Worm (Caenorhabditis elegans) whole organism, L4 larva: ENCODE measurements around the gene C16A3.2.

Source experiments
- F26F4.8 ChIP-seq: fragments of 200-800 bp; sonication (Bioruptor generic); conservative IDR thresholded peaks from 2 replicates; pipeline ENCODE4 v1.3.6; 2022; ENCODE audit warnings: missing genetic modification characterization, missing compliant biosample characterization
- F37D6.2 ChIP-seq: sonication (generic microtip); optimal IDR thresholded peaks from 2 replicates; lab custom pipeline; 2016; ENCODE audit warnings: mild to moderate bottlenecking, missing genetic modification characterization, missing compliant biosample characterization
- F44E2.7 ChIP-seq: fragments of 200-800 bp; sonication (Bioruptor generic); IDR thresholded peaks from 2 replicates; pipeline ENCODE4 v2.1.2; 2022; ENCODE audit warnings: missing genetic modification characterization, missing compliant biosample characterization
- F49E8.2 ChIP-seq: sonication (generic microtip); optimal IDR thresholded peaks from 2 replicates; lab custom pipeline; 2016; ENCODE audit warnings: missing compliant biosample characterization, mild to moderate bottlenecking, missing genetic modification characterization, borderline replicate concordance
- R02D3.7 ChIP-seq: fragments of 150-350 bp; sonication (generic microtip); optimal IDR thresholded peaks from 3 replicates; lab custom pipeline; 2014; ENCODE audit warnings: missing biosample characterization, missing genetic modification characterization
- T20F7.1 ChIP-seq: fragments of 200-800 bp; sonication (Bioruptor generic); optimal IDR thresholded peaks from 2 replicates; lab custom pipeline; 2018; ENCODE audit warnings: mild to moderate bottlenecking, missing genetic modification characterization, missing compliant biosample characterization
- Y105C5A.15 ChIP-seq: fragments of 200-800 bp; sonication (Bioruptor generic); IDR thresholded peaks from 2 replicates; pipeline ENCODE4 v1.3.6; 2022; ENCODE audit warnings: missing genetic modification characterization, missing compliant biosample characterization
- Y5F2A.4 ChIP-seq: fragments of 200-800 bp; sonication (Bioruptor generic); optimal IDR thresholded peaks from 2 replicates; lab custom pipeline; 2018; ENCODE audit warnings: mild to moderate bottlenecking, missing genetic modification characterization, missing compliant biosample characterization
- Y75B8A.6 ChIP-seq: fragments of 200-800 bp; sonication (Bioruptor generic); IDR thresholded peaks from 2 replicates; pipeline ENCODE4 v1.3.6; 2022; ENCODE audit warnings: missing genetic modification reagents, missing genetic modification characterization, missing compliant biosample characterization
- ZK337.2 ChIP-seq: fragments of 200-800 bp; sonication (Bioruptor generic); IDR thresholded peaks from 2 replicates; pipeline ENCODE4 v1.3.6; 2022; ENCODE audit warnings: missing genetic modification reagents, missing genetic modification characterization, missing compliant biosample characterization
- ZK546.5 ChIP-seq, 2 experiments: sonication (generic microtip); optimal IDR thresholded peaks; 2 replicates each; lab custom pipeline; 2017; ENCODE audit warnings: missing biosample characterization in 2 of 2, missing genetic modification characterization in 2 of 2
- ama-1 ChIP-seq: fragments of 150-350 bp; optimal IDR thresholded peaks from 2 replicates; lab custom pipeline; 2014; ENCODE audit warnings: inconsistent platforms, mixed read lengths
- attf-4 ChIP-seq: sonication (generic microtip); optimal IDR thresholded peaks from 3 replicates; lab custom pipeline; 2017; ENCODE audit warnings: missing biosample characterization, missing genetic modification characterization
- ceh-28 ChIP-seq: fragments of 150-350 bp; optimal IDR thresholded peaks from 2 replicates; lab custom pipeline; 2014; ENCODE audit warnings: missing biosample characterization, missing genetic modification reagents, missing genetic modification characterization
- ceh-44 ChIP-seq: fragments of 200-800 bp; sonication (Bioruptor generic); IDR thresholded peaks from 2 replicates; pipeline ENCODE4 v1.3.6; 2022; ENCODE audit warnings: missing genetic modification reagents, missing genetic modification characterization, missing compliant biosample characterization
- ceh-82 ChIP-seq: sonication (generic microtip); optimal IDR thresholded peaks from 2 replicates; lab custom pipeline; 2017; ENCODE audit warnings: missing biosample characterization, missing genetic modification characterization
- cey-2 ChIP-seq: sonication (generic microtip); optimal IDR thresholded peaks from 3 replicates; lab custom pipeline; 2017; ENCODE audit warnings: missing genetic modification characterization, mild to moderate bottlenecking, missing compliant biosample characterization, antibody characterized with exemption, borderline replicate concordance; ENCODE audit not compliant: insufficient read depth
- daf-16 ChIP-seq, 3 experiments: sonication (generic microtip); optimal IDR thresholded peaks; 2 replicates each; lab custom pipeline; 2016 to 2017; ENCODE audit warnings: missing genetic modification characterization in 3 of 3, missing genetic modification reagents in 3 of 3, mild to moderate bottlenecking in 2 of 3, missing compliant biosample characterization in 2 of 3, missing biosample characterization in 1 of 3, moderate library complexity in 1 of 3
- daf-19 ChIP-seq: fragments of 200-800 bp; sonication (Bioruptor generic); conservative IDR thresholded peaks from 2 replicates; pipeline ENCODE4 v1.3.6; 2022; ENCODE audit warnings: missing genetic modification characterization, missing compliant biosample characterization
- dmd-6 ChIP-seq: fragments of 200-800 bp; sonication (Bioruptor generic); IDR thresholded peaks from 2 replicates; pipeline ENCODE4 v1.3.6; 2022; ENCODE audit warnings: missing genetic modification reagents, missing genetic modification characterization, missing compliant biosample characterization
- dmd-8 ChIP-seq: fragments of 200-800 bp; sonication (Bioruptor generic); IDR thresholded peaks from 2 replicates; pipeline ENCODE4 v1.3.6; 2022; ENCODE audit warnings: missing genetic modification characterization, missing compliant biosample characterization
- duxl-1 ChIP-seq: sonication (generic microtip); optimal IDR thresholded peaks from 2 replicates; lab custom pipeline; 2016; ENCODE audit warnings: mild to moderate bottlenecking, missing genetic modification characterization, moderate library complexity, missing compliant biosample characterization; ENCODE audit not compliant: poor library complexity
- dve-1 ChIP-seq: sonication (generic microtip); optimal IDR thresholded peaks from 2 replicates; lab custom pipeline; 2017; ENCODE audit warnings: antibody characterized with exemption, mild to moderate bottlenecking, missing genetic modification characterization, missing compliant biosample characterization; ENCODE audit not compliant: insufficient read depth
- hlh-11 ChIP-seq: fragments of 200-800 bp; sonication (Bioruptor generic); optimal IDR thresholded peaks from 2 replicates; lab custom pipeline; 2018; ENCODE audit warnings: mild to moderate bottlenecking, missing genetic modification characterization, missing compliant biosample characterization
- hlh-30 ChIP-seq: sonication (generic microtip); optimal IDR thresholded peaks from 2 replicates; lab custom pipeline; 2017; ENCODE audit warnings: antibody characterized with exemption, mild to moderate bottlenecking, missing genetic modification characterization, missing compliant biosample characterization; ENCODE audit not compliant: insufficient read depth
- hmg-1.1 ChIP-seq: fragments of 200-800 bp; sonication (Bioruptor generic); IDR thresholded peaks from 2 replicates; pipeline ENCODE4 v1.3.6; 2022; ENCODE audit warnings: missing genetic modification reagents, missing genetic modification characterization, missing compliant biosample characterization
- lin-13 ChIP-seq: fragments of 150-350 bp; optimal IDR thresholded peaks from 2 replicates; lab custom pipeline; 2014; ENCODE audit warnings: missing biosample characterization, missing genetic modification reagents, missing genetic modification characterization
- lin-38 ChIP-seq: fragments of 200-800 bp; sonication (Bioruptor generic); IDR thresholded peaks from 2 replicates; pipeline ENCODE4 v1.3.6; 2022; ENCODE audit warnings: missing genetic modification reagents, missing genetic modification characterization, missing compliant biosample characterization
- lin-39 ChIP-seq: fragments of 150-350 bp; optimal IDR thresholded peaks from 2 replicates; lab custom pipeline; 2014; ENCODE audit warnings: missing biosample characterization, missing genetic modification reagents, missing genetic modification characterization
- mdt-29 ChIP-seq: fragments of 200-800 bp; sonication (Bioruptor generic); IDR thresholded peaks from 2 replicates; pipeline ENCODE4 v1.3.6; 2022; ENCODE audit warnings: missing genetic modification reagents, missing genetic modification characterization, missing compliant biosample characterization
- mes-2 ChIP-seq: sonication (generic microtip); optimal IDR thresholded peaks from 2 replicates; lab custom pipeline; 2016; ENCODE audit warnings: missing genotype, mild to moderate bottlenecking, missing genetic modification characterization, missing compliant biosample characterization; ENCODE audit not compliant: poor library complexity, severe bottlenecking
- nhr-10 ChIP-seq: fragments of 150-350 bp; optimal IDR thresholded peaks from 2 replicates; lab custom pipeline; 2014; ENCODE audit warnings: missing biosample characterization, missing genetic modification characterization
- nhr-11 ChIP-seq: fragments of 150-350 bp; optimal IDR thresholded peaks from 2 replicates; lab custom pipeline; 2014; ENCODE audit warnings: missing biosample characterization, missing genetic modification characterization
- nhr-237 ChIP-seq: sonication (generic microtip); optimal IDR thresholded peaks from 2 replicates; lab custom pipeline; 2017; ENCODE audit warnings: missing biosample characterization, missing genetic modification characterization
- nhr-25 ChIP-seq: sonication (generic microtip); optimal IDR thresholded peaks from 2 replicates; lab custom pipeline; 2017; ENCODE audit warnings: missing genetic modification characterization, mild to moderate bottlenecking, missing compliant biosample characterization, antibody characterized with exemption, moderate library complexity, borderline replicate concordance; ENCODE audit not compliant: insufficient read depth
- nhr-77 ChIP-seq: fragments of 150-350 bp; optimal IDR thresholded peaks from 2 replicates; lab custom pipeline; 2014; ENCODE audit warnings: missing biosample characterization, missing genetic modification characterization
- pha-4 ChIP-seq, 2 experiments: fragments of 150-350 bp in 1 of 2; fragments of 200-800 bp in 1 of 2; sonication (Bioruptor generic) in 1 of 2; IDR thresholded peaks in 1 of 2; optimal IDR thresholded peaks in 1 of 2; 2 replicates each; pipeline versions ENCODE4 v1.3.6 to Lab custom; 2014 to 2022; ENCODE audit warnings: missing genetic modification characterization in 2 of 2, missing genetic modification reagents in 2 of 2, missing biosample characterization in 1 of 2, missing compliant biosample characterization in 1 of 2
- rbr-2 ChIP-seq: sonication (generic microtip); optimal IDR thresholded peaks from 2 replicates; lab custom pipeline; 2016; ENCODE audit warnings: missing genotype, missing genetic modification characterization, missing compliant biosample characterization
- skn-1 ChIP-seq: fragments of 150-350 bp; optimal IDR thresholded peaks from 2 replicates; lab custom pipeline; 2014; ENCODE audit warnings: missing biosample characterization, missing genetic modification characterization
- snpc-1.2 ChIP-seq: fragments of 200-800 bp; sonication (Bioruptor generic); IDR thresholded peaks from 2 replicates; pipeline ENCODE4 v1.3.6; 2022; ENCODE audit warnings: missing genetic modification reagents, missing genetic modification characterization, missing compliant biosample characterization
- snpc-4 ChIP-seq: fragments of 150-350 bp; optimal IDR thresholded peaks from 2 replicates; lab custom pipeline; 2014; ENCODE audit warnings: missing biosample characterization, missing genetic modification characterization
- spr-1 ChIP-seq: sonication (generic microtip); optimal IDR thresholded peaks from 2 replicates; lab custom pipeline; 2016; ENCODE audit warnings: mild to moderate bottlenecking, missing genetic modification characterization, missing compliant biosample characterization
- unc-130 ChIP-seq: sonication (generic microtip); optimal IDR thresholded peaks from 2 replicates; lab custom pipeline; 2016; ENCODE audit warnings: missing genetic modification reagents, missing genetic modification characterization, missing compliant biosample characterization
- unc-62 ChIP-seq, 3 experiments: fragments of 150-350 bp in 1 of 3; sonication (generic microtip); optimal IDR thresholded peaks in 2 of 3; peaks in 1 of 3; 1 replicate in 1 of 3; 2 replicates in 2 of 3; lab custom pipeline; 2014 to 2017; ENCODE audit warnings: missing biosample characterization in 3 of 3, missing genetic modification characterization in 3 of 3, missing genetic modification reagents in 3 of 3, missing genotype in 1 of 3
- zfp-2 ChIP-seq: sonication (generic microtip); optimal IDR thresholded peaks from 2 replicates; lab custom pipeline; 2016; ENCODE audit warnings: mild to moderate bottlenecking, missing genetic modification characterization, missing compliant biosample characterization
- zfp-3 ChIP-seq: fragments of 200-800 bp; sonication (Bioruptor generic); conservative IDR thresholded peaks from 2 replicates; pipeline ENCODE4 v1.3.6; 2022; ENCODE audit warnings: missing genetic modification reagents, missing genetic modification characterization, missing compliant biosample characterization
- zip-2 ChIP-seq: fragments of 150-350 bp; optimal IDR thresholded peaks from 2 replicates; lab custom pipeline; 2014; ENCODE audit warnings: missing biosample characterization, missing genetic modification characterization

C16A3.2 gene

ce11 chrIII:6420201-6420600 is 30.6 kb downstream of the C16A3.2 start (continued):
- TF ChIP-seq mdt-29 (GFP tag; lab: Robert Waterston, UW) (0 out of 2 replicates have a peak, but pooled peaks have one; percentile 11), Y75B8A.6 (GFP tag; lab: Robert Waterston, UW) (no peak), snpc-4 (tag; lab: Kevin White, UChicago) (no peak), ZK337.2 (no peak), rbr-2 (tag; lab: Kevin White, UChicago) (no peak), F44E2.7 (GFP tag; lab: Robert Waterston, UW) (no peak), hlh-30 (tag; lab: Kevin White, UChicago) (peak; percentile 55), duxl-1 (no peak), unc-62 (GFP tag; optimal IDR thresholded peaks at IDR 0.05 in 1 of 2; lab: Kevin White, UChicago) (peak in 1 of 2 experiments; percentile 31), unc-62 (tag; optimal IDR thresholded peaks at IDR 0.05; lab: Kevin White, UChicago) (no peak), ama-1 (lab: Kevin White, UChicago) (no peak), daf-16 (GFP tag; optimal IDR thresholded peaks at IDR 0.05; lab: Kevin White, UChicago) (peak in 1 of 2 experiments; percentile 61), daf-16 (tag; optimal IDR thresholded peaks at IDR 0.05; lab: Kevin White, UChicago) (peak; percentile 36), nhr-25 (tag; lab: Kevin White, UChicago) (no peak), spr-1 (tag; lab: Kevin White, UChicago) (no peak), ceh-82 (tag; lab: Kevin White, UChicago) (no peak), attf-4 (tag; lab: Kevin White, UChicago) (no peak), pha-4 (GFP tag; IDR thresholded peaks at IDR 0.05; lab: Robert Waterston, UW) (peak; percentile 64; the same call in 1 of the 2 replicates), pha-4 (tag; optimal IDR thresholded peaks at IDR 0.05; lab: Kevin White, UChicago) (no peak), nhr-11 (tag; lab: Kevin White, UChicago) (peak; percentile 57), dmd-8 (0 out of 2 replicates have a peak, but pooled peaks have one; percentile 57), hlh-11 (tag; lab: Kevin White, UChicago) (peak; percentile 60), hmg-1.1 (peak; percentile 7; the same call in 1 of the 2 replicates), unc-130 (GFP tag; lab: Kevin White, UChicago) (no peak)

ce11 chrIII:6420995-6421404 is 31.4 kb downstream of the C16A3.2 start:
- TF ChIP-seq Y105C5A.15 (0 out of 2 replicates have a peak, but pooled peaks have one; percentile 25), daf-16 (GFP tag; optimal IDR thresholded peaks at IDR 0.05; lab: Kevin White, UChicago) (peak; percentile 70 to 83), daf-16 (tag; optimal IDR thresholded peaks at IDR 0.05; lab: Kevin White, UChicago) (peak; percentile 58), R02D3.7 (no peak), cey-2 (tag; lab: Kevin White, UChicago) (no peak), ZK546.5 (tag; optimal IDR thresholded peaks at IDR 0.05; lab: Kevin White, UChicago) (no peak), nhr-10 (tag; lab: Kevin White, UChicago) (no peak), zfp-2 (tag; lab: Kevin White, UChicago) (no peak), hmg-1.1 (peak; percentile 97), mes-2 (tag; lab: Kevin White, UChicago) (peak; percentile 55), ceh-44 (GFP tag; lab: Robert Waterston, UW) (no peak), snpc-1.2 (no peak), lin-38 (GFP tag; lab: Robert Waterston, UW) (peak; percentile 68), nhr-77 (tag; lab: Kevin White, UChicago) (peak; percentile 10), F37D6.2 (peak; percentile 39), T20F7.1 (GFP tag; lab: Kevin White, UChicago) (peak; percentile 76), dve-1 (tag; lab: Kevin White, UChicago) (peak; percentile 88), skn-1 (tag; lab: Kevin White, UChicago) (no peak), lin-39 (no peak), zip-2 (tag; lab: Kevin White, UChicago) (no peak), F26F4.8 (GFP tag; lab: Robert Waterston, UW) (no peak), dmd-6 (GFP tag; lab: Robert Waterston, UW) (peak; percentile 98), zfp-3 (GFP tag; lab: Robert Waterston, UW) (peak; percentile 88), F49E8.2 (tag; lab: Kevin White, UChicago) (no peak), nhr-237 (tag; lab: Kevin White, UChicago) (no peak), lin-13 (GFP tag; lab: Kevin White, UChicago) (peak; percentile 10), Y5F2A.4 (no peak), mdt-29 (GFP tag; lab: Robert Waterston, UW) (peak; percentile 86), daf-19 (GFP tag; lab: Robert Waterston, UW) (no peak), ceh-28 (tag; lab: Kevin White, UChicago) (no peak), unc-130 (GFP tag; lab: Kevin White, UChicago) (no peak)
